Worm (Caenorhabditis elegans) whole organism, midembryonic: ENCODE results near the gene fbxc-54.

Experiments
- ref-1 ChIP-seq: fragments of 200-800 bp; sonication (Bioruptor generic); conservative IDR thresholded peaks from 2 replicates; pipeline ENCODE4 v1.3.6; 2022; ENCODE audit warnings: missing genetic modification reagents, missing genetic modification characterization, missing compliant biosample characterization
- ztf-29 ChIP-seq: fragments of 200-800 bp; sonication (Bioruptor generic); IDR thresholded peaks from 2 replicates; pipeline ENCODE4 v1.3.6; 2022; ENCODE audit warnings: missing genetic modification reagents, missing genetic modification characterization, missing compliant biosample characterization

ce11 chrII:75831-76230, 44.3 kb downstream of the fbxc-54 start:
- TF ChIP-seq ref-1 (no peak), ztf-29 (GFP tag; lab: Robert Waterston, UW) (no peak)
